Fruit fly (Drosophila melanogaster) whole organism, embryonic: ENCODE results near the gene Rlb1.

Experiments
- ATbp ChIP-seq: fragments of 200-800 bp; sonication (Bioruptor generic); optimal IDR thresholded peaks from 2 replicates; lab custom pipeline; 2017; ENCODE audit warnings: missing biosample characterization, mild to moderate bottlenecking, missing genetic modification characterization, missing genetic modification reagents
- CG10543 ChIP-seq: fragments of 200-800 bp; sonication (Bioruptor generic); optimal IDR thresholded peaks from 3 replicates; lab custom pipeline; 2017; ENCODE audit warnings: missing biosample characterization, mild to moderate bottlenecking, missing genetic modification characterization, moderate library complexity
- CG10654 ChIP-seq: fragments of 200-800 bp; sonication (Bioruptor generic); optimal IDR thresholded peaks from 2 replicates; lab custom pipeline; 2016; ENCODE audit warnings: missing biosample characterization, missing genetic modification characterization
- CG10979 ChIP-seq: fragments of 200-800 bp; sonication (Bioruptor generic); optimal IDR thresholded peaks from 2 replicates; lab custom pipeline; 2018; ENCODE audit warnings: missing biosample characterization, mild to moderate bottlenecking, missing genetic modification characterization, moderate library complexity
- CG12104 ChIP-seq: fragments of 200-800 bp; sonication (Bioruptor generic); optimal IDR thresholded peaks from 3 replicates; lab custom pipeline; 2016; ENCODE audit warnings: missing biosample characterization, missing genetic modification characterization
- CG12236 ChIP-seq: fragments of 200-800 bp; sonication (Bioruptor generic); optimal IDR thresholded peaks from 2 replicates; lab custom pipeline; 2016; ENCODE audit warnings: missing biosample characterization, missing genetic modification characterization
- CG17361 ChIP-seq: fragments of 200-800 bp; sonication (Bioruptor generic); IDR thresholded peaks from 3 replicates; pipeline ENCODE4 v1.3.6; 2022; ENCODE audit warnings: missing biosample characterization, missing genetic modification characterization
- CG17568 ChIP-seq: fragments of 200-800 bp; sonication (Bioruptor generic); optimal IDR thresholded peaks from 2 replicates; lab custom pipeline; 2018; ENCODE audit warnings: missing biosample characterization, mild to moderate bottlenecking, missing genetic modification characterization, moderate library complexity
- CG17912 ChIP-seq: fragments of 200-800 bp; sonication (Bioruptor generic); optimal IDR thresholded peaks from 2 replicates; lab custom pipeline; 2018; ENCODE audit warnings: missing biosample characterization, mild to moderate bottlenecking, missing genetic modification characterization
- CG2202 ChIP-seq: fragments of 200-800 bp; sonication (Bioruptor generic); optimal IDR thresholded peaks from 2 replicates; lab custom pipeline; 2018; ENCODE audit warnings: missing biosample characterization, mild to moderate bottlenecking, missing genetic modification characterization
- CG2889 ChIP-seq: fragments of 200-800 bp; sonication (Bioruptor generic); IDR thresholded peaks from 3 replicates; pipeline ENCODE4 v1.3.6; 2022; ENCODE audit warnings: missing biosample characterization, missing genetic modification characterization
- CG31441 ChIP-seq: fragments of 200-800 bp; sonication (Bioruptor generic); IDR thresholded peaks from 2 replicates; pipeline ENCODE4 v1.3.6; 2022; ENCODE audit warnings: missing biosample characterization, missing genetic modification characterization
- CG3281 ChIP-seq: fragments of 200-800 bp; sonication (Bioruptor generic); optimal IDR thresholded peaks from 3 replicates; lab custom pipeline; 2017; ENCODE audit warnings: missing biosample characterization, mild to moderate bottlenecking, missing genetic modification characterization
- CG3407 ChIP-seq: fragments of 200-800 bp; sonication (Bioruptor generic); optimal IDR thresholded peaks from 2 replicates; lab custom pipeline; 2018; ENCODE audit warnings: missing biosample characterization, mild to moderate bottlenecking, missing genetic modification characterization
- CG42726 ChIP-seq: fragments of 200-800 bp; sonication (Bioruptor generic); IDR thresholded peaks from 2 replicates; pipeline ENCODE4 v1.3.6; 2022; ENCODE audit warnings: missing biosample characterization, missing genetic modification characterization; ENCODE audit not compliant: partially characterized antibody
- CG4854 ChIP-seq: fragments of 200-800 bp; sonication (Bioruptor generic); optimal IDR thresholded peaks from 2 replicates; lab custom pipeline; 2016; ENCODE audit warnings: missing biosample characterization, missing genetic modification characterization, inconsistent platforms
- CG6175 ChIP-seq: fragments of 200-800 bp; sonication (Bioruptor generic); IDR thresholded peaks from 3 replicates; pipeline ENCODE4 v1.3.6; 2022; ENCODE audit warnings: missing biosample characterization, missing genetic modification characterization
- CG7987 ChIP-seq: fragments of 200-800 bp; sonication (Bioruptor generic); optimal IDR thresholded peaks from 2 replicates; lab custom pipeline; 2018; ENCODE audit warnings: missing biosample characterization, mild to moderate bottlenecking, missing genetic modification characterization, moderate library complexity
- CG9727 ChIP-seq: fragments of 200-800 bp; sonication (Bioruptor generic); optimal IDR thresholded peaks from 3 replicates; lab custom pipeline; 2017; ENCODE audit warnings: missing biosample characterization, mild to moderate bottlenecking, missing genetic modification characterization
- D19A ChIP-seq: fragments of 200-800 bp; optimal IDR thresholded peaks from 3 replicates; lab custom pipeline; 2019; ENCODE audit warnings: missing biosample characterization, mild to moderate bottlenecking, missing genetic modification characterization, moderate library complexity
- Dp ChIP-seq: fragments of 200-800 bp; sonication (Bioruptor generic); optimal IDR thresholded peaks from 2 replicates; lab custom pipeline; 2018; ENCODE audit warnings: missing biosample characterization, mild to moderate bottlenecking, missing genetic modification characterization, moderate library complexity
- Fer1 ChIP-seq: fragments of 200-800 bp; sonication (Bioruptor generic); optimal IDR thresholded peaks from 2 replicates; lab custom pipeline; 2017; ENCODE audit warnings: missing biosample characterization, mild to moderate bottlenecking, missing genetic modification characterization
- Fer2 ChIP-seq: fragments of 200-800 bp; sonication (Bioruptor generic); optimal IDR thresholded peaks from 2 replicates; lab custom pipeline; 2018; ENCODE audit warnings: missing biosample characterization, mild to moderate bottlenecking, missing genetic modification characterization, moderate library complexity
- HHEX ChIP-seq: fragments of 200-800 bp; sonication (Bioruptor generic); optimal IDR thresholded peaks from 3 replicates; lab custom pipeline; 2017; ENCODE audit warnings: missing biosample characterization, mild to moderate bottlenecking, missing genetic modification characterization, missing genetic modification reagents
- HmgD ChIP-seq: fragments of 200-800 bp; sonication (Bioruptor generic); optimal IDR thresholded peaks from 3 replicates; lab custom pipeline; 2016; ENCODE audit warnings: missing biosample characterization, missing genetic modification characterization
- Hmr ChIP-seq: fragments of 200-800 bp; sonication (Bioruptor generic); optimal IDR thresholded peaks from 3 replicates; lab custom pipeline; 2017; ENCODE audit warnings: mild to moderate bottlenecking, missing biosample characterization, missing genetic modification reagents, missing genetic modification characterization
- Hmx ChIP-seq: fragments of 200-800 bp; sonication (Bioruptor generic); optimal IDR thresholded peaks from 2 replicates; lab custom pipeline; 2016; ENCODE audit warnings: missing biosample characterization, missing genetic modification characterization
- Mad ChIP-seq: fragments of 200-800 bp; sonication (Bioruptor generic); optimal IDR thresholded peaks from 2 replicates; lab custom pipeline; 2016; ENCODE audit warnings: missing biosample characterization, missing genetic modification characterization
- NFAT ChIP-seq: fragments of 200-800 bp; sonication (Bioruptor generic); IDR thresholded peaks from 2 replicates; pipeline ENCODE4 v1.3.6; 2022; ENCODE audit warnings: missing biosample characterization, missing genetic modification characterization
- NK7.1 ChIP-seq: fragments of 200-800 bp; sonication (Bioruptor generic); optimal IDR thresholded peaks from 3 replicates; lab custom pipeline; 2016; ENCODE audit warnings: missing biosample characterization, missing genetic modification characterization
- Opbp ChIP-seq: fragments of 200-800 bp; sonication (Bioruptor generic); IDR thresholded peaks from 3 replicates; pipeline ENCODE4 v1.3.6; 2022; ENCODE audit warnings: missing biosample characterization, missing genetic modification characterization; ENCODE audit not compliant: partially characterized antibody
- Six4 ChIP-seq: fragments of 200-800 bp; sonication (Bioruptor generic); optimal IDR thresholded peaks from 2 replicates; lab custom pipeline; 2016; ENCODE audit warnings: missing biosample characterization, missing genetic modification characterization
- Stat92E ChIP-seq, 3 experiments: fragments of >200 bp in 2 of 3; fragments of 200-800 bp in 1 of 3; sonication (Bioruptor generic) in 1 of 3; optimal IDR thresholded peaks; 2 replicates each; lab custom pipeline; 2017 to 2019; ENCODE audit warnings: missing biosample characterization in 3 of 3, missing genetic modification characterization in 3 of 3, mild to moderate bottlenecking in 1 of 3, moderate library complexity in 1 of 3
- ato ChIP-seq: fragments of 200-800 bp; sonication (Bioruptor generic); IDR thresholded peaks from 2 replicates; pipeline ENCODE4 v1.3.6; 2022; ENCODE audit warnings: missing biosample characterization, missing genetic modification characterization; ENCODE audit not compliant: partially characterized antibody
- cato ChIP-seq: fragments of 200-800 bp; sonication (Bioruptor generic); optimal IDR thresholded peaks from 2 replicates; lab custom pipeline; 2016; ENCODE audit warnings: missing biosample characterization, missing genetic modification characterization, borderline replicate concordance
- caup ChIP-seq: fragments of 200-800 bp; sonication (Bioruptor generic); optimal IDR thresholded peaks from 3 replicates; lab custom pipeline; 2017; ENCODE audit warnings: missing biosample characterization, mild to moderate bottlenecking, missing genetic modification characterization, moderate library complexity; ENCODE audit not compliant: severe bottlenecking
- chm ChIP-seq: fragments of 200-800 bp; sonication (Bioruptor generic); IDR thresholded peaks from 2 replicates; pipeline ENCODE4 v1.3.6; 2022; ENCODE audit warnings: missing biosample characterization, missing genetic modification characterization
- crp ChIP-seq, 2 experiments: fragments of 200-800 bp; sonication (Bioruptor generic); optimal IDR thresholded peaks; 2 replicates in 1 of 2; 3 replicates in 1 of 2; lab custom pipeline; 2017; ENCODE audit warnings: missing biosample characterization in 2 of 2, missing genetic modification characterization in 2 of 2, mild to moderate bottlenecking in 1 of 2, moderate library complexity in 1 of 2
- en ChIP-seq: fragments of 200-800 bp; sonication (Bioruptor generic); optimal IDR thresholded peaks from 2 replicates; lab custom pipeline; 2016; ENCODE audit warnings: missing biosample characterization, missing genetic modification characterization
- eve ChIP-seq, 2 experiments: fragments of >200 bp; optimal IDR thresholded peaks; 2 replicates each; lab custom pipeline; 2017; ENCODE audit warnings: missing biosample characterization in 2 of 2, missing genetic modification characterization in 2 of 2
- gfzf ChIP-seq: fragments of 200-800 bp; sonication (Bioruptor generic); optimal IDR thresholded peaks from 2 replicates; lab custom pipeline; 2016; ENCODE audit warnings: missing biosample characterization, mild to moderate bottlenecking, missing genetic modification characterization, moderate library complexity
- her ChIP-seq: fragments of 200-800 bp; sonication (Bioruptor generic); optimal IDR thresholded peaks from 2 replicates; lab custom pipeline; 2016; ENCODE audit warnings: missing biosample characterization, missing genetic modification characterization
- knrl ChIP-seq: fragments of 200-800 bp; sonication (Bioruptor generic); IDR thresholded peaks from 3 replicates; pipeline ENCODE4 v1.3.6; 2022; ENCODE audit warnings: missing biosample characterization, missing genetic modification characterization; ENCODE audit not compliant: partially characterized antibody
- phol ChIP-seq: fragments of 200-800 bp; sonication (Bioruptor generic); optimal IDR thresholded peaks from 3 replicates; lab custom pipeline; 2018; ENCODE audit warnings: missing biosample characterization, mild to moderate bottlenecking, missing genetic modification characterization, moderate library complexity
- pnt ChIP-seq: fragments of 200-800 bp; sonication (Bioruptor generic); optimal IDR thresholded peaks from 3 replicates; lab custom pipeline; 2016; ENCODE audit warnings: missing biosample characterization, missing genetic modification characterization
- salm ChIP-seq: fragments of 200-800 bp; sonication (Bioruptor generic); optimal IDR thresholded peaks from 2 replicates; lab custom pipeline; 2018; ENCODE audit warnings: missing biosample characterization, mild to moderate bottlenecking, missing genetic modification characterization
- sc ChIP-seq, 3 experiments: fragments of >200 bp in 2 of 3; fragments of 200-800 bp in 1 of 3; sonication (Bioruptor generic) in 1 of 3; optimal IDR thresholded peaks; 2 replicates in 2 of 3; 3 replicates in 1 of 3; lab custom pipeline; 2017; ENCODE audit warnings: mild to moderate bottlenecking in 1 of 3, missing biosample characterization in 1 of 3, missing genetic modification characterization in 1 of 3, missing genetic modification reagents in 1 of 3
- tio ChIP-seq: fragments of 200-800 bp; sonication (Bioruptor generic); optimal IDR thresholded peaks from 2 replicates; lab custom pipeline; 2017; ENCODE audit warnings: missing biosample characterization, missing genetic modification characterization, inconsistent platforms
- yki ChIP-seq: fragments of >200 bp; optimal IDR thresholded peaks from 3 replicates; lab custom pipeline; 2018
- zfh1 ChIP-seq: fragments of 200-800 bp; sonication (Bioruptor generic); IDR thresholded peaks from 3 replicates; pipeline ENCODE4 v1.3.6; 2022; ENCODE audit warnings: missing biosample characterization, missing genetic modification characterization

Gene Rlb1

dm6 chr3R:9513052-9513420 is at the start of gene Rlb1, which contains the start of gene Ras85D (continued):
- peak; percentile 43 for TF ChIP-seq caup (GFP tag; lab: Kevin White, UChicago)
- TF ChIP-seq HHEX, result peak; percentile 60
- TF ChIP-seq Hmr (GFP tag; lab: Kevin White, UChicago), result no peak
- peak; percentile 94 for TF ChIP-seq HmgD (GFP tag; lab: Kevin White, UChicago)
- TF ChIP-seq Dp (GFP tag; lab: Kevin White, UChicago), result peak; percentile 33
- TF ChIP-seq Mad (GFP tag; lab: Kevin White, UChicago), result peak; percentile 68
- peak; percentile 70 for TF ChIP-seq CG9727 (GFP tag; lab: Kevin White, UChicago)
- no peak for TF ChIP-seq CG17361 (GFP tag; lab: Robert Waterston, UW)
- TF ChIP-seq NFAT (GFP tag; lab: Robert Waterston, UW), result no peak
- TF ChIP-seq CG6175 (GFP tag; lab: Robert Waterston, UW), result no peak
- TF ChIP-seq CG10979 (tag; lab: Kevin White, UChicago), result peak; percentile 61
- no peak for TF ChIP-seq yki (lab: Kevin White, UChicago)
- no peak for TF ChIP-seq knrl (GFP tag; lab: Robert Waterston, UW)
- TF ChIP-seq phol (tag; lab: Kevin White, UChicago), result peak; percentile 80
- TF ChIP-seq Fer2 (tag; lab: Kevin White, UChicago), result peak; percentile 68
- peak; percentile 50 for TF ChIP-seq CG12236 (GFP tag; lab: Kevin White, UChicago)
- TF ChIP-seq NK7.1, result peak; percentile 71
- peak; percentile 60 for TF ChIP-seq CG17912 (GFP tag; lab: Kevin White, UChicago)
- TF ChIP-seq CG2889 (GFP tag; lab: Robert Waterston, UW), result no peak
- no peak for TF ChIP-seq CG17568
- peak; percentile 40 for TF ChIP-seq gfzf (GFP tag; lab: Kevin White, UChicago)
- peak; percentile 70 for TF ChIP-seq pnt (GFP tag; lab: Kevin White, UChicago)
- TF ChIP-seq CG3281, result peak; percentile 62
- no peak for TF ChIP-seq chm (GFP tag; lab: Robert Waterston, UW)
- no peak for TF ChIP-seq ato (GFP tag; lab: Robert Waterston, UW)
- peak; percentile 35 for TF ChIP-seq CG12104 (GFP tag; lab: Kevin White, UChicago)
- TF ChIP-seq CG7987 (GFP tag; lab: Kevin White, UChicago), result peak; percentile 45
- peak; percentile 58 for TF ChIP-seq CG10654 (GFP tag; lab: Kevin White, UChicago)
- peak; percentile 76 for TF ChIP-seq her (GFP tag; lab: Kevin White, UChicago)
- TF ChIP-seq Stat92E (GFP tag; optimal IDR thresholded peaks at IDR 0.05; lab: Kevin White, UChicago), result peak in 1 of 3 experiments; percentile 53
- no peak for TF ChIP-seq eve (GFP tag; optimal IDR thresholded peaks at IDR 0.05; lab: Kevin White, UChicago)
- TF ChIP-seq tio (GFP tag; lab: Kevin White, UChicago), result no peak
- no peak for TF ChIP-seq salm (tag; lab: Kevin White, UChicago)
- TF ChIP-seq zfh1 (GFP tag; lab: Robert Waterston, UW), result no peak
- peak; percentile 29 for TF ChIP-seq D19A (tag; lab: Kevin White, UChicago)
- TF ChIP-seq CG4854 (GFP tag; lab: Kevin White, UChicago), result peak; percentile 66
- TF ChIP-seq en (GFP tag; lab: Kevin White, UChicago), result peak; percentile 18
- TF ChIP-seq Six4, result peak; percentile 48
- peak; percentile 17 for TF ChIP-seq CG2202 (tag; lab: Kevin White, UChicago)
- TF ChIP-seq CG10543 (GFP tag; lab: Kevin White, UChicago), result peak; percentile 87
- no peak for TF ChIP-seq Opbp (GFP tag; lab: Robert Waterston, UW)
- TF ChIP-seq ATbp (GFP tag; lab: Kevin White, UChicago), result no peak
- TF ChIP-seq CG31441 (GFP tag; lab: Robert Waterston, UW), result no peak
- TF ChIP-seq sc (optimal IDR thresholded peaks at IDR 0.05; lab: Kevin White, UChicago), result no peak
- TF ChIP-seq sc (GFP tag; optimal IDR thresholded peaks at IDR 0.05; lab: Kevin White, UChicago), result no peak
- TF ChIP-seq Hmx (GFP tag; lab: Kevin White, UChicago), result peak; percentile 47
- peak in 1 of 2 experiments; percentile 55 for TF ChIP-seq crp (GFP tag; optimal IDR thresholded peaks at IDR 0.05; lab: Kevin White, UChicago)
- TF ChIP-seq CG3407 (GFP tag; lab: Kevin White, UChicago), result no peak
- peak; percentile 25 for TF ChIP-seq cato (GFP tag; lab: Kevin White, UChicago)
- TF ChIP-seq Fer1 (GFP tag; lab: Kevin White, UChicago), result peak; percentile 69
- TF ChIP-seq CG42726 (GFP tag; lab: Robert Waterston, UW), result no peak
